Worm (Caenorhabditis elegans) whole organism, L3 larva: Measurements from ENCODE around the gene T02G5.15.

Experiments
- R02D3.7 ChIP-seq: fragments of 150-350 bp; optimal IDR thresholded peaks from 2 replicates; lab custom pipeline; 2014; ENCODE audit warnings: missing biosample characterization, missing genetic modification characterization
- ama-1 ChIP-seq: fragments of 150-350 bp; optimal IDR thresholded peaks from 2 replicates; lab custom pipeline; 2018
- ceh-82 ChIP-seq: fragments of 150-350 bp; optimal IDR thresholded peaks from 2 replicates; lab custom pipeline; 2014; ENCODE audit warnings: missing biosample characterization, missing genetic modification characterization
- jun-1 ChIP-seq: fragments of 150-350 bp; optimal IDR thresholded peaks from 2 replicates; lab custom pipeline; 2014; ENCODE audit warnings: missing biosample characterization, missing genetic modification reagents, missing genetic modification characterization
- lin-15B ChIP-seq: fragments of 150-350 bp; optimal IDR thresholded peaks from 2 replicates; lab custom pipeline; 2014; ENCODE audit warnings: missing biosample characterization, missing genetic modification characterization
- mdl-1 ChIP-seq: fragments of 150-350 bp; optimal IDR thresholded peaks from 2 replicates; lab custom pipeline; 2014; ENCODE audit warnings: missing biosample characterization, missing genetic modification characterization
- nhr-23 ChIP-seq: fragments of 150-350 bp; optimal IDR thresholded peaks from 2 replicates; lab custom pipeline; 2014; ENCODE audit warnings: missing biosample characterization, missing genetic modification reagents, missing genetic modification characterization
- nhr-28 ChIP-seq: fragments of 150-350 bp; optimal IDR thresholded peaks from 2 replicates; lab custom pipeline; 2014; ENCODE audit warnings: missing biosample characterization, missing genetic modification characterization
- pha-4 ChIP-seq: fragments of 150-350 bp; optimal IDR thresholded peaks from 2 replicates; lab custom pipeline; 2014; ENCODE audit warnings: missing biosample characterization, missing genetic modification reagents, missing genetic modification characterization
- pqm-1 ChIP-seq: fragments of 150-350 bp; optimal IDR thresholded peaks from 2 replicates; lab custom pipeline; 2017; ENCODE audit warnings: missing biosample characterization, missing genetic modification characterization, inconsistent platforms
- unc-62 ChIP-seq: fragments of 150-350 bp; sonication (generic microtip); optimal IDR thresholded peaks from 4 replicates; lab custom pipeline; 2014; ENCODE audit warnings: missing biosample characterization, missing genetic modification reagents, missing genetic modification characterization

DNA sequence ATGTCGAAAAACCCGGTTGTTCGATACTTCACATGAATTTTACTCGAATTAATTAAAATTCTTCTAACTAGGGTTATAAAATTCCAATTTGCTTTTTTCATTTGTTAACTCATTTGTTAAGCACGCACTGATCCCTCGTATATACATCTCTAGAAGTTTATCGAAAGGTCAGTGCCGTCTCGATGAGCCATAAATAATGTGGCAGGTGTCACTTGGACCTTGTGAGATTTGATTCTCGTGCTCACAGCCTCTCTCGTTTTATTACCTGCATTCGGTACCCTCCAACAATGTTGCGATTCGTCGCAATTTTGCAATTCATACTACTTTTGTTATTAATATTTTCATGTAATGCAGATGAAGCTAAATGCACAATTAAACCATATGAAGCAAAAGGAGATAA is 32.2 kb downstream of the T02G5.15 start, which contains the start of gene spon-1:
- TF ChIP-seq pqm-1 = no peak
- no peak for TF ChIP-seq unc-62 (GFP tag; lab: Kevin White, UChicago)
- TF ChIP-seq ceh-82 (tag; lab: Kevin White, UChicago) = no peak
- no peak for TF ChIP-seq lin-15B (tag; lab: Kevin White, UChicago)
- TF ChIP-seq R02D3.7 (tag; lab: Kevin White, UChicago) = no peak
- no peak for TF ChIP-seq nhr-23 (tag; lab: Kevin White, UChicago)
- TF ChIP-seq nhr-28 = no peak
- no peak for TF ChIP-seq jun-1 (tag; lab: Kevin White, UChicago)
- TF ChIP-seq ama-1 = no peak
- no peak for TF ChIP-seq pha-4 (tag; lab: Kevin White, UChicago)
- no peak for TF ChIP-seq mdl-1
